Worm (Caenorhabditis elegans): ENCODE data around the gene T05B4.8.

The T05B4.8 gene

ce11 chrV:4080546-4080945 is 35.4 kb downstream of the T05B4.8 start:
- no peak for TF ChIP-seq C34F6.9 (tag; optimal IDR thresholded peaks at IDR 0.05)
- TF ChIP-seq lin-11 (tag; optimal IDR thresholded peaks at IDR 0.05) = no peak
- no peak for TF ChIP-seq dmd-4 (tag; optimal IDR thresholded peaks at IDR 0.05)
- no peak for TF ChIP-seq crh-2 (tag; optimal IDR thresholded peaks at IDR 0.05)
- TF ChIP-seq ztf-4 (tag; optimal IDR thresholded peaks at IDR 0.05) = no peak
- no peak for TF ChIP-seq gmeb-1 (tag; optimal IDR thresholded peaks at IDR 0.05)
- TF ChIP-seq R02D3.7 (tag; optimal IDR thresholded peaks at IDR 0.05) = no peak
- TF ChIP-seq sma-3 (GFP tag; optimal IDR thresholded peaks at IDR 0.05) = no peak
- TF ChIP-seq ztf-1 (GFP tag; conservative IDR thresholded peaks at IDR 0.05) = no peak
- no peak for TF ChIP-seq elt-3 (tag; optimal IDR thresholded peaks at IDR 0.05)
- TF ChIP-seq lsy-2 (tag; optimal IDR thresholded peaks at IDR 0.05) = no peak
- no peak for TF ChIP-seq nhr-10 (tag; optimal IDR thresholded peaks at IDR 0.05)
- TF ChIP-seq nhr-23 (tag; optimal IDR thresholded peaks at IDR 0.05) = no peak
- no peak for TF ChIP-seq mdl-1 (tag; optimal IDR thresholded peaks at IDR 0.05)
- no peak for TF ChIP-seq nhr-11 (tag; optimal IDR thresholded peaks at IDR 0.05)
- no peak for TF ChIP-seq blmp-1 (tag; optimal IDR thresholded peaks at IDR 0.05; ENCODE audit: insufficient read depth)
- no peak for TF ChIP-seq lin-39 (tag; optimal IDR thresholded peaks at IDR 0.05)
- no peak for TF ChIP-seq nhr-77 (tag; optimal IDR thresholded peaks at IDR 0.05)

- TF ChIP-seq sem-4 (tag; optimal IDR thresholded peaks at IDR 0.05) (no peak), nhr-237 (tag; optimal IDR thresholded peaks at IDR 0.05) (no peak), aly-2 (tag; optimal IDR thresholded peaks at IDR 0.05) (no peak), elt-1 (tag; optimal IDR thresholded peaks at IDR 0.05) (no peak), unc-62 (GFP tag; optimal IDR thresholded peaks at IDR 0.05) (no peak), alr-1 (tag; optimal IDR thresholded peaks at IDR 0.05) (no peak), mbf-1 (tag; optimal IDR thresholded peaks at IDR 0.05) (no peak), lin-13 (GFP tag; optimal IDR thresholded peaks at IDR 0.05) (no peak), peb-1 (tag; optimal IDR thresholded peaks at IDR 0.05) (no peak)
Measured at ce11 chrV:4073455-4073854, 42.5 kb downstream of the T05B4.8 start, which contains the start of gene otpl-2. Gene otpl-2 (plus strand): TSS chrV:4073755.
